Worm (Caenorhabditis elegans) whole organism, L1 larva: ENCODE data around the gene zmp-5.

Experiments
- blmp-1 ChIP-seq: fragments of 150-350 bp; optimal IDR thresholded peaks from 2 replicates; lab custom pipeline; 2014; ENCODE audit warnings: missing biosample characterization, missing genetic modification characterization
- ceh-82 ChIP-seq, 3 experiments: fragments of 150-350 bp in 1 of 3; sonication (generic microtip) in 2 of 3; optimal IDR thresholded peaks; 2 replicates each; lab custom pipeline; 2014 to 2017; ENCODE audit warnings: missing biosample characterization in 3 of 3, missing genetic modification characterization in 3 of 3
- egl-13 ChIP-seq: sonication (generic microtip); optimal IDR thresholded peaks from 2 replicates; lab custom pipeline; 2016; ENCODE audit warnings: missing genotype, missing genetic modification reagents, missing genetic modification characterization, missing compliant biosample characterization
- isw-1 ChIP-seq: fragments of 200-800 bp; sonication (Bioruptor generic); IDR thresholded peaks from 2 replicates; pipeline ENCODE4 v1.3.6; 2022; ENCODE audit warnings: missing genetic modification characterization, missing compliant biosample characterization
- lin-13 ChIP-seq: fragments of 150-350 bp; optimal IDR thresholded peaks from 2 replicates; lab custom pipeline; 2014; ENCODE audit warnings: missing biosample characterization, missing genetic modification reagents, missing genetic modification characterization
- lsy-2 ChIP-seq, 2 experiments: fragments of 150-350 bp; optimal IDR thresholded peaks; 2 replicates each; lab custom pipeline; 2014; ENCODE audit warnings: missing biosample characterization in 2 of 2, missing genetic modification characterization in 2 of 2
- nhr-12 ChIP-seq: sonication (generic microtip); optimal IDR thresholded peaks from 2 replicates; lab custom pipeline; 2017; ENCODE audit warnings: missing biosample characterization, missing genetic modification characterization
- snpc-4 ChIP-seq: fragments of 150-350 bp; optimal IDR thresholded peaks from 2 replicates; lab custom pipeline; 2014; ENCODE audit warnings: missing biosample characterization, missing genetic modification characterization
- unc-86 ChIP-seq: sonication (generic microtip); optimal IDR thresholded peaks from 2 replicates; lab custom pipeline; 2016; ENCODE audit warnings: missing genetic modification characterization, missing compliant biosample characterization
- ztf-11 ChIP-seq, 2 experiments: sonication (generic microtip); optimal IDR thresholded peaks; 2 replicates each; lab custom pipeline; 2016 to 2017; ENCODE audit warnings: missing genetic modification characterization in 2 of 2, missing biosample characterization in 1 of 2, missing compliant biosample characterization in 1 of 2

DNA sequence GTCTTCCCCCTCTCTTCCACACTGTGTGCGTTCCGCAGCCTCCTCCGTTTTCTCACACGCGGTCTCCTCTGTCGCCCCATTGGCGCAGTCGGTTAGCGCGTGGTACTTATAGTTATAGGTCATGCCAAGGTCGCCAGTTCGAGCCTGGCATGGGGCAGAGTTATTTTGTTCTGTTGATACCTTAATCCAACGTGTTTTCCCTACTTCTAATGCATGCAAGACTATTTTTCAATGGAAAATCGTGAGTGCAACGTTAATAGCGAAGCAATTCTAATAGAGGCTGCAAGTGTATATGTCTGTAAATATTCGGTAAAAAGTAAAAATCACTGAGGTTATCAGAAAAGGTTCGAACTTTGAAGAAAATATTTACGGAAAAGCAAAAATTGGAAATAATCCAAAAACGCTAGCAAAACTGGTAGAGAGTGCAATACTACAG, 14.2 kb downstream of the zmp-5 start:
- TF ChIP-seq unc-86 (tag; lab: Kevin White, UChicago) (no peak), lsy-2 (tag; optimal IDR thresholded peaks at IDR 0.05; lab: Kevin White, UChicago) (peak in 1 of 2 experiments; percentile 49), egl-13 (tag; lab: Kevin White, UChicago) (peak; percentile 9), ceh-82 (tag; optimal IDR thresholded peaks at IDR 0.05; lab: Kevin White, UChicago) (peak in 1 of 3 experiments; percentile 61), nhr-12 (no peak), isw-1 (GFP tag; lab: Robert Waterston, UW) (no peak), snpc-4 (no peak), ztf-11 (tag; optimal IDR thresholded peaks at IDR 0.05; lab: Kevin White, UChicago) (peak in 1 of 2 experiments; percentile 21), lin-13 (GFP tag; lab: Kevin White, UChicago) (peak; percentile 52), blmp-1 (tag; lab: Kevin White, UChicago) (peak; percentile 23)
